Worm (Caenorhabditis elegans) whole organism, mixed stage, embryonic: Measurements from ENCODE around the gene sms-2.

Source experiments
- lin-13 ChIP-seq: fragments of 150-350 bp; optimal IDR thresholded peaks from 2 replicates; lab custom pipeline; 2014; ENCODE audit warnings: missing biosample characterization, missing genetic modification characterization
- unc-39 ChIP-seq: fragments of 150-350 bp; optimal IDR thresholded peaks from 2 replicates; lab custom pipeline; 2014; ENCODE audit warnings: missing biosample characterization, missing genetic modification characterization
- unc-62 ChIP-seq: fragments of 150-350 bp; optimal IDR thresholded peaks from 2 replicates; lab custom pipeline; 2014; ENCODE audit warnings: missing biosample characterization, missing genetic modification reagents, missing genetic modification characterization
- ztf-11 ChIP-seq: fragments of 150-350 bp; optimal IDR thresholded peaks from 2 replicates; lab custom pipeline; 2014; ENCODE audit warnings: missing biosample characterization, missing genetic modification characterization

DNA sequence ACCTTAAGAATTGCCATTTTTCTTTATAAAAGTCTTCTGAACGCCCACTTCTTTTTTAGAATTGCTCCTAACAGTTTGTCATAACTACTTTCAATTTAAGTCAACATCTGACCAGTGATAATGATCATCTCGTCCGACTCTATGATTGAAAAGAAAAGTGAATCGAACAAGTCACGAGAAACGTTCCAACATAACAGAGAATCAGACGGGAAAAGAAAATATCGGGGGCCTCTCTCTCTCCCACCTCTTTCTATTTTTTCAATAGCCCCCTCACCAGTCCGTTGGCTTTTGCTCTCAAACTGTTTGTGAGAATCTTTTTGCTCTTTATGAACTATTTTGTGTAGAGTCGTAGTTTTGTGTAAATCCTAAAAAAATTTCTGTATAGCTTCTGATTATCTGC lies 21.1 kb downstream of the sms-2 start:
- TF ChIP-seq lin-13 (tag; lab: Kevin White, UChicago) (no peak), ztf-11 (tag; lab: Kevin White, UChicago) (no peak), unc-62 (GFP tag; lab: Kevin White, UChicago) (no peak), unc-39 (no peak)
